Worm (Caenorhabditis elegans) whole organism, L2 larva: Measurements from ENCODE around the gene K01D12.10.

Experiments
- F13H6.1 ChIP-seq: sonication (generic microtip); optimal IDR thresholded peaks from 2 replicates; lab custom pipeline; 2016; ENCODE audit warnings: missing genetic modification characterization, missing compliant biosample characterization
- nhr-237 ChIP-seq: fragments of 150-350 bp; optimal IDR thresholded peaks from 2 replicates; lab custom pipeline; 2014; ENCODE audit warnings: missing biosample characterization, missing genetic modification characterization
- peb-1 ChIP-seq: fragments of 150-350 bp; optimal IDR thresholded peaks from 2 replicates; lab custom pipeline; 2014; ENCODE audit warnings: missing biosample characterization, missing genetic modification characterization
- zag-1 ChIP-seq: fragments of 150-350 bp; optimal IDR thresholded peaks from 2 replicates; lab custom pipeline; 2014; ENCODE audit warnings: missing biosample characterization, missing genetic modification characterization
- ztf-11 ChIP-seq: sonication (generic microtip); optimal IDR thresholded peaks from 2 replicates; lab custom pipeline; 2017; ENCODE audit warnings: missing biosample characterization, missing genetic modification characterization

DNA sequence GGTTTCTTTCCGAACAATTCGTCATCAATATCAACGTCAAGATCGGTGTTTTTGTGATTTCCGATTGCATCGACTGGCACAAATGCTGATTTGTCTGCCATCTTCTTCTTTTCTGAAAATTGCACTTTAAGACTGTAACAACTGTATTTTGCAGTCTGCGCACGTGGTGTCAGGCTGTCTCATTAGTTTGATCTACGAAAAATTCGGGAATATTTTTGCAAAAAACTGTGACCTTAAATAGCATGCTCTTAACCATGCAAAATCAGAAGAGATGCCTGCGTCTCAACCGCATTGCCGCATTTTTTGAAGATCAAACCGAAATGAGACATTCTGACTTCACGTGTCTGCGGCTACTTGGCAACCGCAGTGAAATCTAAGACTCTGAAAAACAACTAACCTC, 4.6 kb upstream of the K01D12.10 start, which contains the start of gene K01D12.7:
- TF ChIP-seq nhr-237, result no peak
- no peak for TF ChIP-seq zag-1 (tag; lab: Kevin White, UChicago)
- TF ChIP-seq F13H6.1, result no peak
- no peak for TF ChIP-seq ztf-11 (tag; lab: Kevin White, UChicago)
- no peak for TF ChIP-seq peb-1 (tag; lab: Kevin White, UChicago)
